Worm (Caenorhabditis elegans): ENCODE data around the gene srh-257.
A peak's percentile ranks its signal among the peaks of the same experiment; 100 is the strongest.

srh-257 gene

ce11 chrV:15412625-15413024, 5.6 kb downstream of the srh-257 start, which contains the start of gene srbc-63:
Gene srbc-63 (minus strand): TSS chrV:15412725.
- TF ChIP-seq F44E2.7 (GFP tag; IDR thresholded peaks at IDR 0.05) (no peak), dve-1 (tag; optimal IDR thresholded peaks at IDR 0.05; ENCODE audit: insufficient read depth) (no peak), mxl-2 (GFP tag; conservative IDR thresholded peaks at IDR 0.05) (no peak), ZK546.5 (tag; optimal IDR thresholded peaks at IDR 0.05) (no peak), T26A8.4 (GFP tag; IDR thresholded peaks at IDR 0.05) (no peak), pqm-1 (tag; optimal IDR thresholded peaks at IDR 0.05) (no peak), ces-1 (GFP tag; optimal IDR thresholded peaks at IDR 0.05) (no peak), hmg-1.1 (GFP tag; IDR thresholded peaks at IDR 0.05) (no peak), fkh-10 (GFP tag; optimal IDR thresholded peaks at IDR 0.05) (no peak), lin-38 (GFP tag; IDR thresholded peaks at IDR 0.05) (no peak), ama-1 (optimal IDR thresholded peaks at IDR 0.05) (no peak), daf-19 (GFP tag; conservative IDR thresholded peaks at IDR 0.05) (no peak), F49E8.2 (tag; optimal IDR thresholded peaks at IDR 0.05; ENCODE audit: borderline replicate concordance) (no peak), nhr-10 (tag; optimal IDR thresholded peaks at IDR 0.05) (no peak), ceh-62 (tag; optimal IDR thresholded peaks at IDR 0.05) (no peak), Y75B8A.6 (GFP tag; IDR thresholded peaks at IDR 0.05) (no peak), ztf-7 (tag; optimal IDR thresholded peaks at IDR 0.05) (no peak)

DNA sequence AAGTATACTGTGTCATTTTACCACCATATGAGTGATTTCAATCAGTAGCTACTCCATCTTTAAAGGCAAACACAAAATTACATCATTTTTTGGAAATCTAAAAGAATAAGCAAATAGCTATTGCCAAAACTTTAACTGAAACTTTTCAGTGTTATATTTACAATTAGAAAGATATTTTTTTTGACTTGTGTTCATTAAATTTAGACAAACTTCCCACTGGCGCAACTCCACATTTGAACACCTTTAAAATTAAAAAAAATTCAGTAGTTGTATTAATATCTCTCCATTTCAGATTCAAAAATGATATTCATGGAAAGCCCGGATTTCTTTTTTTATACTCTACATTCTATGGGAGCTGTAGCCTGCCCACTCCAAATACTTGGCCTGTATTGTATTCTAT, 6.8 kb downstream of the srh-257 start, which contains the start of gene srh-264:
srh-264 (plus strand) TSS at position 301 of the 400 bp plus-strand sequence.
- no peak for TF ChIP-seq ceh-32 (tag; optimal IDR thresholded peaks at IDR 0.05; ENCODE audit: poor library complexity)

DNA sequence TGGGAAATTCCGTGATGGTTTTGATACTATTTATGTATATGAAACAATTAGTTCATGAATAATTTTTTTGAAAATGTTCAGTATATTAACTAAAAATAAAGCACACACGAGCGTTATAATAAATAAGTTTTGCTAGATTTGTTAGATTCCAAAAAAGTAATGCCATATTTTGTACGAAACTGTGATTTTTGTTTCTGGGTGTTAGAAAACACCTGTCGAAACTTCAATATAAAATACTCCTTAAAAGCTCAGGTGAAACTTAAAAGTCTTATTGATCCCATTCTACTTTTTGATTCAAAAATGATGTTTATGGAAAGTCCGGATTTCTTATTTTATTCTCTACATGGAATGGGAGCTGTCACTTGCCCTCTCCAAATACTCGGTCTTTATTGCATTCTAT, 8.9 kb downstream of the srh-257 start, which contains the start of gene srh-265:
srh-265 (plus strand) TSS at position 301 of the 400 bp plus-strand sequence.
- no peak for TF ChIP-seq mxl-3 (GFP tag; optimal IDR thresholded peaks at IDR 0.05)
- TF ChIP-seq ztf-11 (tag; optimal IDR thresholded peaks at IDR 0.05), result no peak
- TF ChIP-seq gei-8 (GFP tag; optimal IDR thresholded peaks at IDR 0.05), result no peak
- no peak for TF ChIP-seq unc-62 (GFP tag; optimal IDR thresholded peaks at IDR 0.05 in 1 of 2)
- TF ChIP-seq unc-62 (tag; optimal IDR thresholded peaks at IDR 0.05), result no peak
- TF ChIP-seq arid-1 (GFP tag; conservative IDR thresholded peaks at IDR 0.05), result no peak
- TF ChIP-seq mdl-1 (tag; optimal IDR thresholded peaks at IDR 0.05), result no peak
- TF ChIP-seq ceh-82 (tag; optimal IDR thresholded peaks at IDR 0.05), result no peak
- no peak for TF ChIP-seq zfp-2 (tag; optimal IDR thresholded peaks at IDR 0.05)
- no peak for TF ChIP-seq zag-1 (tag; optimal IDR thresholded peaks at IDR 0.05)
- TF ChIP-seq ceh-62 (tag; optimal IDR thresholded peaks at IDR 0.05), result no peak

DNA sequence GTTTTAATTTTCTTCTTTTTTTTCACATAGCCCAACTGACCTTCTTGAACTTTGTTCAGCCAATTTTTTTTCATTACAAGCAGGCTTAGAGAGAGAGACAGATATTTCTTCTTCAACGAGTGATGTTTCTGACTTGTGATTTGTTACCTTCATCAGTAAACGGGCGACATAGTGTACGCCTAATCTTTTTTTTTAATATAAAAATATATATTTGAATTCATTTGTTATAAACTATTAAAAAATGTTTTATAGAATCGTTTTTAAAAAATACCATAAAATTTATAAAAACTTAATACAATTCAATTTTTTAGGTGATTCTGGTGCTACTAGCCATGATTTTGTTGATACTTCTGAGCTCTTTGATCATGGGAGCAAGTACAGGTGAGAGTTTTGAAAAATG, 10.8 kb downstream of the srh-257 start, which contains the start of gene T06E6.10:
T06E6.10 (plus strand) TSS at position 301 of the 400 bp plus-strand sequence.
- no peak for TF ChIP-seq pqm-1 (tag; optimal IDR thresholded peaks at IDR 0.05)
- no peak for TF ChIP-seq mdl-1 (tag; optimal IDR thresholded peaks at IDR 0.05)
- TF ChIP-seq nhr-28 (tag; optimal IDR thresholded peaks at IDR 0.05), result no peak
- TF ChIP-seq nhr-10 (tag; optimal IDR thresholded peaks at IDR 0.05), result no peak
- no peak for TF ChIP-seq zip-11 (GFP tag; IDR thresholded peaks at IDR 0.05)
- no peak for TF ChIP-seq tra-1 (GFP tag; IDR thresholded peaks at IDR 0.05)
- no peak for TF ChIP-seq ceh-62 (tag; optimal IDR thresholded peaks at IDR 0.05)
- TF ChIP-seq zag-1 (tag; optimal IDR thresholded peaks at IDR 0.05), result no peak
- no peak for TF ChIP-seq fos-1 (tag; optimal IDR thresholded peaks at IDR 0.05)
- TF ChIP-seq ZK337.2 (GFP tag; IDR thresholded peaks at IDR 0.05), result no peak
- no peak for TF ChIP-seq zip-2 (tag; optimal IDR thresholded peaks at IDR 0.05)
- TF ChIP-seq lin-29 (GFP tag; IDR thresholded peaks at IDR 0.05), result no peak

ce11 chrV:15423601-15424000, 16.6 kb downstream of the srh-257 start, which contains the start of gene fbxa-104:
Gene fbxa-104 (minus strand): TSS chrV:15423683.
- TF ChIP-seq ceh-32 (tag; optimal IDR thresholded peaks at IDR 0.05; ENCODE audit: poor library complexity) (no peak), unc-62 (GFP tag; optimal IDR thresholded peaks at IDR 0.05 in 1 of 2) (peak in 1 of 2 experiments; percentile 96), unc-62 (tag; optimal IDR thresholded peaks at IDR 0.05) (no peak)

Measured in whole organism, L4 larva.